Fruit fly (Drosophila melanogaster): Measurements from ENCODE around the gene Sdr.

Sdr gene

DNA sequence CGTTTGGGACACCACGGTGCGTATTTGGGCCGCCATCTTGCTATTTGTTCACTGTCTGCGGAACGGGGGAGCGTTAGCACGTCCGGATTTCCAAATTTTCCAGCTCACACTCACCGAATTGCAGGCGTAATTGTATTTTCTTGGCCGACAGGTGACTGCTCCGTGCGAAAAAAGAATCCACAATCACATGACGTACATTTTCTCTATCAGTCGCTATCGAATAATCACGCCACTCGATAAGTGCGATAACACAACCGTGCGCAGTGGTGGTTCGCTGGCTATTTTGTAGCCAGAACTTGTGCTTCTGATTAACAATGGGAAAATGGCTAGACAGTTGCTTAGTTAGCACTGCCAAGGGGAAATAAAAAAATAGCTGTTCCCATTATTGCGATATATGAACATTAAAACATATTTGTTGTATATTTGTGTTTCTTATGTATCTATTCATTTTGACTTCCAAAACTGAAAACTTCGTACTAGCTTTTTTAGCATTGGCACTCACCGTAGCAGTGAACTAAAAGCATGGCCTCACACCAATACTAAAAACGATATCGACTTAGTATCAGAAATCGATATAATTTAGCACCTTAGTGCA lies 14.5 kb upstream of the Sdr start, which contains the start of gene VhaPPA1-1 (continued):
- TF ChIP-seq CG6689 (GFP tag; IDR thresholded peaks at IDR 0.05), result peak; percentile 29; the same call in 1 of the 2 replicates
- peak; percentile 5 for TF ChIP-seq grn (GFP tag; optimal IDR thresholded peaks at IDR 0.05)
- no peak for TF ChIP-seq CG12236 (GFP tag; optimal IDR thresholded peaks at IDR 0.05)
- TF ChIP-seq Scr (GFP tag; IDR thresholded peaks at IDR 0.05; ENCODE audit: partially characterized antibody), result peak; percentile 59; the same call in 1 of the 2 replicates
- no peak for TF ChIP-seq CG3407 (GFP tag; optimal IDR thresholded peaks at IDR 0.05)
- no peak for TF ChIP-seq CG10462 (GFP tag; optimal IDR thresholded peaks at IDR 0.05)
- TF ChIP-seq CG12219 (GFP tag; optimal IDR thresholded peaks at IDR 0.05), result no peak
- peak; percentile 53 for TF ChIP-seq CG11504 (tag; optimal IDR thresholded peaks at IDR 0.05)
- no peak for TF ChIP-seq Awh (GFP tag; IDR thresholded peaks at IDR 0.05)
- TF ChIP-seq CG9932 (GFP tag; IDR thresholded peaks at IDR 0.05), result no peak
- TF ChIP-seq crp (GFP tag; optimal IDR thresholded peaks at IDR 0.05), result peak in 1 of 2 experiments; percentile 69
- TF ChIP-seq Camta (GFP tag; optimal IDR thresholded peaks at IDR 0.05), result no peak
- TF ChIP-seq Mad (GFP tag; optimal IDR thresholded peaks at IDR 0.05), result no peak
- TF ChIP-seq croc (GFP tag; conservative IDR thresholded peaks at IDR 0.05), result no peak
- peak; percentile 57 for TF ChIP-seq CG12659 (GFP tag; optimal IDR thresholded peaks at IDR 0.05)
- no peak for TF ChIP-seq gsb-n (tag; optimal IDR thresholded peaks at IDR 0.05)
- no peak for TF ChIP-seq CG1647 (GFP tag; optimal IDR thresholded peaks at IDR 0.05)
- no peak for TF ChIP-seq CG15479 (GFP tag; optimal IDR thresholded peaks at IDR 0.05)
- TF ChIP-seq Meics (GFP tag; optimal IDR thresholded peaks at IDR 0.05), result no peak
- TF ChIP-seq B-H1 (GFP tag; IDR thresholded peaks at IDR 0.05), result no peak
- TF ChIP-seq zfh2 (GFP tag; optimal IDR thresholded peaks at IDR 0.05), result peak; percentile 23
- TF ChIP-seq Antp (GFP tag; optimal IDR thresholded peaks at IDR 0.05), result no peak
- no peak for TF ChIP-seq luna (GFP tag; optimal IDR thresholded peaks at IDR 0.05)
- TF ChIP-seq CG2202 (tag; optimal IDR thresholded peaks at IDR 0.05), result peak; percentile 2
- no peak for TF ChIP-seq dmrt99B (tag; optimal IDR thresholded peaks at IDR 0.05)
- TF ChIP-seq CG10321 (GFP tag; IDR thresholded peaks at IDR 0.05), result no peak
- no peak for TF ChIP-seq CG3163 (GFP tag; optimal IDR thresholded peaks at IDR 0.05)
- no peak for TF ChIP-seq CG18599 (GFP tag; optimal IDR thresholded peaks at IDR 0.05)
- no peak for TF ChIP-seq Doc3 (GFP tag; IDR thresholded peaks at IDR 0.05; ENCODE audit: partially characterized antibody)
- no peak for TF ChIP-seq Dip2 (GFP tag; IDR thresholded peaks at IDR 0.05)
- TF ChIP-seq stc (GFP tag; IDR thresholded peaks at IDR 0.05), result no peak
- TF ChIP-seq dimm (GFP tag; IDR thresholded peaks at IDR 0.05), result no peak
- TF ChIP-seq CG7556 (GFP tag; optimal IDR thresholded peaks at IDR 0.05), result no peak
- no peak for TF ChIP-seq toy (GFP tag; IDR thresholded peaks at IDR 0.05)
- TF ChIP-seq CG14014 (GFP tag; IDR thresholded peaks at IDR 0.05), result no peak
- TF ChIP-seq CG11723 (GFP tag; optimal IDR thresholded peaks at IDR 0.05), result no peak
- TF ChIP-seq CG3726 (GFP tag; IDR thresholded peaks at IDR 0.05), result no peak
- TF ChIP-seq CG32772 (GFP tag; IDR thresholded peaks at IDR 0.05), result no peak
- TF ChIP-seq chn (GFP tag; optimal IDR thresholded peaks at IDR 0.05), result no peak
- TF ChIP-seq ken (GFP tag; IDR thresholded peaks at IDR 0.05), result no peak
- TF ChIP-seq CG12744 (GFP tag; optimal IDR thresholded peaks at IDR 0.05), result no peak
- TF ChIP-seq cwo (GFP tag; optimal IDR thresholded peaks at IDR 0.05), result no peak
- TF ChIP-seq CG11696 (GFP tag; IDR thresholded peaks at IDR 0.05), result no peak
- peak; percentile 41 for TF ChIP-seq CG4617 (GFP tag; optimal IDR thresholded peaks at IDR 0.05; ENCODE audit: borderline replicate concordance)
- no peak for TF ChIP-seq BtbVII (GFP tag; optimal IDR thresholded peaks at IDR 0.05)
- no peak for TF ChIP-seq lbe (GFP tag; optimal IDR thresholded peaks at IDR 0.05)
- TF ChIP-seq CG12942 (GFP tag; optimal IDR thresholded peaks at IDR 0.05), result no peak
- no peak for TF ChIP-seq cad (GFP tag; optimal IDR thresholded peaks at IDR 0.05)
- TF ChIP-seq CG32767 (GFP tag; IDR thresholded peaks at IDR 0.05), result no peak
- TF ChIP-seq CG6854 (GFP tag; optimal IDR thresholded peaks at IDR 0.05), result no peak
- TF ChIP-seq CG5953 (GFP tag; IDR thresholded peaks at IDR 0.05), result no peak

Measured in whole organism, embryonic.